Fruit fly (Drosophila melanogaster): ENCODE results near the gene Mettl3.
A peak's percentile ranks its signal among the peaks of the same experiment; 100 is the strongest.

Mettl3 gene

dm6 chr3R:24027222-24027621 lies 4.7 kb upstream of the Mettl3 start:
- TF ChIP-seq cic (GFP tag; optimal IDR thresholded peaks at IDR 0.05): no peak
- no peak for TF ChIP-seq kay (GFP tag; ENCODE audit: borderline replicate concordance)
- TF ChIP-seq CG14711 (tag; optimal IDR thresholded peaks at IDR 0.05): no peak
- no peak for TF ChIP-seq pad (GFP tag; optimal IDR thresholded peaks at IDR 0.05)
- no peak for TF ChIP-seq CG7101 (tag; optimal IDR thresholded peaks at IDR 0.05)
- no peak for TF ChIP-seq Hr96 (GFP tag; optimal IDR thresholded peaks at IDR 0.05)
- TF ChIP-seq Mnt (GFP tag; optimal IDR thresholded peaks at IDR 0.05): no peak
- no peak for TF ChIP-seq bab1 (GFP tag; optimal IDR thresholded peaks at IDR 0.05)
- no peak for TF ChIP-seq CG12768 (GFP tag; optimal IDR thresholded peaks at IDR 0.05)
- no peak for TF ChIP-seq CG5204 (GFP tag; optimal IDR thresholded peaks at IDR 0.05)

dm6 chr3R:24031019-24031824 lies 735 bp upstream of the Mettl3 start:
- TF ChIP-seq CG14711 (tag; optimal IDR thresholded peaks at IDR 0.05) (no peak), CG5204 (GFP tag; optimal IDR thresholded peaks at IDR 0.05) (no peak), bab1 (GFP tag; optimal IDR thresholded peaks at IDR 0.05) (peak; percentile 20), CG7101 (tag; optimal IDR thresholded peaks at IDR 0.05) (peak; percentile 31), toe (GFP tag; optimal IDR thresholded peaks at IDR 0.05) (no peak), CG33017 (tag; optimal IDR thresholded peaks at IDR 0.05) (peak; percentile 15), CG1620 (GFP tag; optimal IDR thresholded peaks at IDR 0.05) (peak; percentile 3), kay (GFP tag; ENCODE audit: borderline replicate concordance) (no peak), cnc (optimal IDR thresholded peaks at IDR 0.05) (no peak), Hr96 (GFP tag; optimal IDR thresholded peaks at IDR 0.05) (no peak), pad (GFP tag; optimal IDR thresholded peaks at IDR 0.05) (peak; percentile 57), CG11617 (GFP tag; optimal IDR thresholded peaks at IDR 0.05) (no peak), Crg-1 (GFP tag; optimal IDR thresholded peaks at IDR 0.05) (peak; percentile 7), Mnt (GFP tag; optimal IDR thresholded peaks at IDR 0.05) (peak; percentile 69), Clk (GFP tag; optimal IDR thresholded peaks at IDR 0.05) (no peak), ovo (GFP tag; optimal IDR thresholded peaks at IDR 0.05) (no peak), tj (GFP tag; optimal IDR thresholded peaks at IDR 0.05) (peak; percentile 79), CG12768 (GFP tag; optimal IDR thresholded peaks at IDR 0.05) (peak; percentile 75), CG7045 (GFP tag; optimal IDR thresholded peaks at IDR 0.05) (peak; percentile 47), cic (GFP tag; optimal IDR thresholded peaks at IDR 0.05) (peak; percentile 56)

DNA sequence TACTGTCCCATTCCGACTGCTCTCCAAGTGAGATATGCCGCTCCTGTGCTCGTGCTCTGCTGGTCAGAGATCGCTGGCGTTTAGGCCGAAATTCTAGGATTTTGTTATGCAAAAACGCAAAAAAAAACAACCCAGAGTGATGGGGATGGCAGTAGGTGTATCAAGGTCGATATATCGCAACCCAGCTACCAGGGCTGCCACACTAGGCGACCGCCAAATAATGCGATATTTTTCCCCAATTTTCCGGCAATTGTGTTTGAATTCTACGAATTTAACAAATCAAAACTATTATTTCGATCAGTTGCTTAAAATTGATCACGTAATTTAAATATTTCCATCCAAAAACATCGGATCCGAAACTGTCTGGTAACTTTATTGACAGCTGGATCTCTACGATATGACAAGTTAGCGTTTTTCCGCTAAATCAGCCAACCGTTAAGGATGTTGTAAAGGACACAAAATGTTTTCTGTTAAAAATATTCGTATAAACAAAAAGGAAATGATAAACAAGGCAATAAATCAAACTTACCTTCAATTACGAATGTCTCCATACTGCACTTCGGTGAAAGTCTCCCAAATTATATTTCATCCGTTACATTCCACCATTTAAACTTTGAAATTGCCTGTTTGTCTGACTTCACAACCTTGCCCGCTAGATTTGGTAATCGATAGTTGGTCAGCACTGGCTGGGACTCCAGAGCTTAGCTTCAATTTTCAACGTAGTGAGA lies 5.7 kb downstream of the Mettl3 start, which contains the start of gene spas:
TSS of gene spas (plus strand) at position 678 of the 728 bp plus-strand sequence.
- peak; percentile 81 for TF ChIP-seq CG11617 (GFP tag; optimal IDR thresholded peaks at IDR 0.05)
- TF ChIP-seq cnc (optimal IDR thresholded peaks at IDR 0.05): no peak
- peak; percentile 64 for TF ChIP-seq CG1620 (GFP tag; optimal IDR thresholded peaks at IDR 0.05)
- no peak for TF ChIP-seq toe (GFP tag; optimal IDR thresholded peaks at IDR 0.05)
- peak; percentile 80 for TF ChIP-seq CG14711 (tag; optimal IDR thresholded peaks at IDR 0.05)
- peak; percentile 50 for TF ChIP-seq Clk (GFP tag; optimal IDR thresholded peaks at IDR 0.05)
- no peak for TF ChIP-seq cic (GFP tag; optimal IDR thresholded peaks at IDR 0.05)
- peak; percentile 63 for TF ChIP-seq ovo (GFP tag; optimal IDR thresholded peaks at IDR 0.05)
- TF ChIP-seq CG7045 (GFP tag; optimal IDR thresholded peaks at IDR 0.05): peak; percentile 73
- TF ChIP-seq tj (GFP tag; optimal IDR thresholded peaks at IDR 0.05): peak; percentile 73
- peak; percentile 60 for TF ChIP-seq CG7101 (tag; optimal IDR thresholded peaks at IDR 0.05)
- TF ChIP-seq CG12768 (GFP tag; optimal IDR thresholded peaks at IDR 0.05): peak; percentile 64
- TF ChIP-seq CG5204 (GFP tag; optimal IDR thresholded peaks at IDR 0.05): no peak
- peak; percentile 90 for TF ChIP-seq Hr96 (GFP tag; optimal IDR thresholded peaks at IDR 0.05)
- peak; percentile 76 for TF ChIP-seq bab1 (GFP tag; optimal IDR thresholded peaks at IDR 0.05)
- peak; percentile 52 for TF ChIP-seq Crg-1 (GFP tag; optimal IDR thresholded peaks at IDR 0.05)
- TF ChIP-seq pad (GFP tag; optimal IDR thresholded peaks at IDR 0.05): peak; percentile 47
- TF ChIP-seq kay (GFP tag; ENCODE audit: borderline replicate concordance): no peak
- TF ChIP-seq CG33017 (tag; optimal IDR thresholded peaks at IDR 0.05): peak; percentile 58
- peak; percentile 72 for TF ChIP-seq Mnt (GFP tag; optimal IDR thresholded peaks at IDR 0.05)

dm6 chr3R:24038736-24039556 lies 7.0 kb downstream of the Mettl3 start, which contains the start of gene Miro:
Miro (minus strand) TSS chr3R:24038847.
- TF ChIP-seq ovo (GFP tag; optimal IDR thresholded peaks at IDR 0.05) (peak; percentile 33), Mnt (GFP tag; optimal IDR thresholded peaks at IDR 0.05) (peak; percentile 63), CG1620 (GFP tag; optimal IDR thresholded peaks at IDR 0.05) (peak; percentile 6), toe (GFP tag; optimal IDR thresholded peaks at IDR 0.05) (no peak), Crg-1 (GFP tag; optimal IDR thresholded peaks at IDR 0.05) (peak; percentile 70), cic (GFP tag; optimal IDR thresholded peaks at IDR 0.05) (no peak)

DNA sequence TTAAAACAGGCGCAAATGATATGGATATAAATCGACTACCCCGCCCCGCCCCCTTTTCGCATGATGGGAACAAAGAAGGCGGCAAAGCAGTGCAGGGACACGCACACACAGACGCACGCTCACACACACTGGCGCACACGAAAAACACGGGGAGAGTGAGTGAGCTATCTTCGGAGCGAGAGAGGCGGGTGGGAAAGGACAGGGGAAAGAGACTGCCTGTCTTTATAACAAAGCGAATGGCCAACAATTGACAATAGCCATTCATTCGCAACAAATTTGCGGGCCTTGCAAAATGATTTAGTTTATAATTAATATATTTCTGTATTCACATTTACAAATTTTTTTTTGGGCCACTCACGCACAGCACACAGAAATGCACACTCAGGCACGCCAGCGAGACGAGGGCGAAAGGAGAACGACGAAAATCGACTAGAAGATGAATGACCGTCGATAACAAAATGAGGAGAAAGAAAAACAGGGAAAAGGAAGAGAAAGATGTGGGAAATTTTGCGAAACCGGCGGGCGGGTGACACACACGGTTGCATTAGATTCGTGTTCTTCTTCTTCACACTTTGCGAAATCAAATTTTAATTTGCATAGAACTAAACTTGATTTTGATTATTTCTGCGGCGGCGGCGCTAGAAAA lies 14.7 kb downstream of the Mettl3 start:
- TF ChIP-seq Mnt (GFP tag; optimal IDR thresholded peaks at IDR 0.05): peak; percentile 3
- TF ChIP-seq pad (GFP tag; optimal IDR thresholded peaks at IDR 0.05): peak; percentile 91
- TF ChIP-seq Clk (GFP tag; optimal IDR thresholded peaks at IDR 0.05): peak; percentile 4
- TF ChIP-seq cnc (optimal IDR thresholded peaks at IDR 0.05): no peak
- no peak for TF ChIP-seq ovo (GFP tag; optimal IDR thresholded peaks at IDR 0.05)
- peak; percentile 76 for TF ChIP-seq tj (GFP tag; optimal IDR thresholded peaks at IDR 0.05)
- peak; percentile 39 for TF ChIP-seq Crg-1 (GFP tag; optimal IDR thresholded peaks at IDR 0.05)
- TF ChIP-seq Hr96 (GFP tag; optimal IDR thresholded peaks at IDR 0.05): no peak
